Fruit fly (Drosophila melanogaster) whole organism, prepupa: ENCODE results near the gene Cubn2.

Experiments used
- Blimp-1 ChIP-seq: fragments of 200-800 bp; sonication (Bioruptor generic); optimal IDR thresholded peaks from 3 replicates; lab custom pipeline; 2017; ENCODE audit warnings: missing biosample characterization, missing genetic modification characterization, mild to moderate bottlenecking, moderate library complexity, missing genetic modification reagents
- CG10669 ChIP-seq: fragments of 200-800 bp; sonication (Bioruptor generic); optimal IDR thresholded peaks from 3 replicates; lab custom pipeline; 2018; ENCODE audit warnings: missing biosample characterization, mild to moderate bottlenecking, missing genetic modification characterization, moderate library complexity
- CG11294 ChIP-seq: fragments of 200-800 bp; sonication (Bioruptor generic); IDR thresholded peaks from 2 replicates; pipeline ENCODE4 v1.3.6; 2022; ENCODE audit warnings: missing biosample characterization, missing genetic modification characterization
- CG11762 ChIP-seq: fragments of 200-800 bp; sonication (Bioruptor generic); optimal IDR thresholded peaks from 3 replicates; lab custom pipeline; 2016; ENCODE audit warnings: missing biosample characterization, missing genetic modification characterization; ENCODE audit not compliant: insufficient read depth
- CG11902 ChIP-seq: fragments of 200-800 bp; sonication (Bioruptor generic); optimal IDR thresholded peaks from 3 replicates; lab custom pipeline; 2016; ENCODE audit warnings: missing biosample characterization, missing genetic modification characterization
- CG16779 ChIP-seq: fragments of 200-800 bp; sonication (Bioruptor generic); optimal IDR thresholded peaks from 3 replicates; lab custom pipeline; 2017; ENCODE audit warnings: missing biosample characterization, mild to moderate bottlenecking, missing genetic modification characterization
- CG3032 ChIP-seq: fragments of 200-800 bp; optimal IDR thresholded peaks from 2 replicates; lab custom pipeline; 2019; ENCODE audit warnings: missing biosample characterization, mild to moderate bottlenecking, missing genetic modification characterization, moderate library complexity
- CG3919 ChIP-seq: fragments of 200-800 bp; sonication (Bioruptor generic); optimal IDR thresholded peaks from 3 replicates; lab custom pipeline; 2016; ENCODE audit warnings: missing biosample characterization, missing genetic modification characterization
- CG6163 ChIP-seq: fragments of 200-800 bp; sonication (Bioruptor generic); IDR thresholded peaks from 3 replicates; pipeline ENCODE4 v1.3.6; 2022; ENCODE audit warnings: missing biosample characterization, missing genetic modification characterization
- CG6276 ChIP-seq: fragments of 200-800 bp; sonication (Bioruptor generic); optimal IDR thresholded peaks from 2 replicates; lab custom pipeline; 2017; ENCODE audit warnings: missing biosample characterization, mild to moderate bottlenecking, missing genetic modification characterization
- CG6808 ChIP-seq: fragments of 200-800 bp; sonication (Bioruptor generic); optimal IDR thresholded peaks from 3 replicates; lab custom pipeline; 2017; ENCODE audit warnings: missing biosample characterization, missing genetic modification characterization, mild to moderate bottlenecking, moderate library complexity, missing genetic modification reagents
- CG8119 ChIP-seq: fragments of 200-800 bp; sonication (Bioruptor generic); IDR thresholded peaks from 3 replicates; pipeline ENCODE4 v1.3.6; 2022; ENCODE audit warnings: missing biosample characterization, missing genetic modification characterization
- CG8632 ChIP-seq: fragments of 200-800 bp; sonication (Bioruptor generic); optimal IDR thresholded peaks from 3 replicates; lab custom pipeline; 2016; ENCODE audit warnings: missing biosample characterization, missing genetic modification characterization
- CG9139 ChIP-seq: fragments of 200-800 bp; sonication (Bioruptor generic); optimal IDR thresholded peaks from 3 replicates; lab custom pipeline; 2017; ENCODE audit warnings: missing biosample characterization, mild to moderate bottlenecking, missing genetic modification characterization
- Eip75B ChIP-seq: fragments of 200-800 bp; sonication (Bioruptor generic); optimal IDR thresholded peaks from 3 replicates; lab custom pipeline; 2016; ENCODE audit warnings: missing biosample characterization, missing genetic modification characterization
- Eip78C ChIP-seq: fragments of 200-800 bp; sonication (Bioruptor generic); peaks from one replicate; lab custom pipeline; 2016; ENCODE audit warnings: missing biosample characterization, missing genetic modification characterization
- Eip93F ChIP-seq: fragments of 200-800 bp; sonication (Bioruptor generic); optimal IDR thresholded peaks from 2 replicates; lab custom pipeline; 2016; ENCODE audit warnings: missing biosample characterization, mild to moderate bottlenecking, missing genetic modification characterization
- Ets96B ChIP-seq: fragments of 200-800 bp; optimal IDR thresholded peaks from 2 replicates; lab custom pipeline; 2019; ENCODE audit warnings: missing biosample characterization, mild to moderate bottlenecking, missing genetic modification characterization, moderate library complexity
- Gug ChIP-seq: fragments of 200-800 bp; sonication (Bioruptor generic); IDR thresholded peaks from 2 replicates; pipeline ENCODE4 v1.3.6; 2022; ENCODE audit warnings: missing biosample characterization, missing genetic modification characterization
- Smox ChIP-seq: fragments of 200-800 bp; sonication (Bioruptor generic); optimal IDR thresholded peaks from 3 replicates; lab custom pipeline; 2016; ENCODE audit warnings: missing biosample characterization, missing genetic modification characterization
- Sox14 ChIP-seq: fragments of 200-800 bp; sonication (Bioruptor generic); optimal IDR thresholded peaks from 3 replicates; lab custom pipeline; 2016; ENCODE audit warnings: missing biosample characterization, missing genetic modification characterization
- achi ChIP-seq: fragments of 200-800 bp; sonication (Bioruptor generic); optimal IDR thresholded peaks from 3 replicates; lab custom pipeline; 2016; ENCODE audit warnings: missing biosample characterization, missing genetic modification characterization
- acj6 ChIP-seq: fragments of 200-800 bp; sonication (Bioruptor generic); optimal IDR thresholded peaks from 3 replicates; lab custom pipeline; 2016; ENCODE audit warnings: missing biosample characterization, missing genetic modification characterization
- dac ChIP-seq: fragments of 200-800 bp; sonication (Bioruptor generic); optimal IDR thresholded peaks from 2 replicates; lab custom pipeline; 2017; ENCODE audit warnings: missing biosample characterization, mild to moderate bottlenecking, missing genetic modification characterization
- dsx ChIP-seq: fragments of 200-800 bp; optimal IDR thresholded peaks from 3 replicates; lab custom pipeline; 2019; ENCODE audit warnings: missing biosample characterization, mild to moderate bottlenecking, missing genetic modification characterization, moderate library complexity; ENCODE audit not compliant: poor library complexity, severe bottlenecking
- eg ChIP-seq: fragments of 200-800 bp; sonication (Bioruptor generic); IDR thresholded peaks from 3 replicates; pipeline ENCODE4 v1.3.6; 2022; ENCODE audit warnings: missing biosample characterization, missing genetic modification characterization
- esn ChIP-seq: fragments of 200-800 bp; sonication (Bioruptor generic); optimal IDR thresholded peaks from 2 replicates; lab custom pipeline; 2016; ENCODE audit warnings: missing biosample characterization, mild to moderate bottlenecking, missing genetic modification characterization, moderate library complexity
- fd85E ChIP-seq: fragments of 200-800 bp; sonication (Bioruptor generic); optimal IDR thresholded peaks from 3 replicates; lab custom pipeline; 2016; ENCODE audit warnings: missing biosample characterization, missing genetic modification characterization
- fkh ChIP-seq: fragments of 200-800 bp; sonication (Bioruptor generic); optimal IDR thresholded peaks from 3 replicates; lab custom pipeline; 2017; ENCODE audit warnings: missing biosample characterization, mild to moderate bottlenecking, missing genetic modification characterization, moderate library complexity
- net ChIP-seq: fragments of 200-800 bp; sonication (Bioruptor generic); optimal IDR thresholded peaks from 3 replicates; lab custom pipeline; 2016; ENCODE audit warnings: missing biosample characterization, missing genetic modification characterization
- pdm3 ChIP-seq: fragments of 200-800 bp; sonication (Bioruptor generic); optimal IDR thresholded peaks from 3 replicates; lab custom pipeline; 2016; ENCODE audit warnings: missing biosample characterization, missing genetic modification characterization
- salr ChIP-seq, 2 experiments: fragments of 200-800 bp; sonication (Bioruptor generic); optimal IDR thresholded peaks; 3 replicates each; lab custom pipeline; 2016 to 2018; ENCODE audit warnings: missing biosample characterization in 2 of 2, missing genetic modification characterization in 2 of 2, mild to moderate bottlenecking in 1 of 2
- ss ChIP-seq, 2 experiments: fragments of 200-800 bp; sonication (Bioruptor generic); optimal IDR thresholded peaks; 2 replicates in 1 of 2; 3 replicates in 1 of 2; lab custom pipeline; 2017 to 2018; ENCODE audit warnings: mild to moderate bottlenecking in 2 of 2, missing biosample characterization in 2 of 2, missing genetic modification characterization in 2 of 2, moderate library complexity in 1 of 2
- svp ChIP-seq: fragments of 200-800 bp; sonication (Bioruptor generic); peaks from one replicate; lab custom pipeline; 2016; ENCODE audit warnings: missing biosample characterization, missing genetic modification characterization
- topi ChIP-seq: fragments of 200-800 bp; sonication (Bioruptor generic); optimal IDR thresholded peaks from 3 replicates; lab custom pipeline; 2016; ENCODE audit warnings: missing biosample characterization, missing genetic modification characterization
- vri ChIP-seq: fragments of 200-800 bp; sonication (Bioruptor generic); optimal IDR thresholded peaks from 3 replicates; lab custom pipeline; 2016; ENCODE audit warnings: missing biosample characterization, mild to moderate bottlenecking, missing genetic modification characterization

Gene Cubn2

dm6 chr3L:11819639-11820456, 5.3 kb upstream of the Cubn2 start (continued):
- peak; percentile 57 for TF ChIP-seq CG6808 (GFP tag; lab: Kevin White, UChicago)
- TF ChIP-seq CG8119: peak; percentile 27; the same call in 2 of the 3 replicates
- TF ChIP-seq dac: no peak
- peak; percentile 61; the same call in 2 of the 3 replicates for TF ChIP-seq eg (GFP tag; lab: Robert Waterston, UW)
- no peak for TF ChIP-seq CG16779 (tag; lab: Kevin White, UChicago)
- TF ChIP-seq fd85E (GFP tag; lab: Kevin White, UChicago): peak; percentile 30
- TF ChIP-seq Smox: peak; percentile 40
- TF ChIP-seq acj6 (GFP tag; lab: Kevin White, UChicago): peak; percentile 24
- TF ChIP-seq CG9139 (GFP tag; lab: Kevin White, UChicago): no peak
- TF ChIP-seq CG3919: no peak

dm6 chr3L:11816641-11817040, 2.1 kb upstream of the Cubn2 start:
- TF ChIP-seq salr (GFP tag; optimal IDR thresholded peaks at IDR 0.05; lab: Kevin White, UChicago) (no peak), esn (GFP tag; lab: Kevin White, UChicago) (no peak), Sox14 (GFP tag; lab: Kevin White, UChicago) (no peak), CG11902 (no peak), CG11294 (no peak), CG11762 (GFP tag; lab: Kevin White, UChicago) (no peak)
- TF ChIP-seq, all 60 proteins: peak for 0

DNA sequence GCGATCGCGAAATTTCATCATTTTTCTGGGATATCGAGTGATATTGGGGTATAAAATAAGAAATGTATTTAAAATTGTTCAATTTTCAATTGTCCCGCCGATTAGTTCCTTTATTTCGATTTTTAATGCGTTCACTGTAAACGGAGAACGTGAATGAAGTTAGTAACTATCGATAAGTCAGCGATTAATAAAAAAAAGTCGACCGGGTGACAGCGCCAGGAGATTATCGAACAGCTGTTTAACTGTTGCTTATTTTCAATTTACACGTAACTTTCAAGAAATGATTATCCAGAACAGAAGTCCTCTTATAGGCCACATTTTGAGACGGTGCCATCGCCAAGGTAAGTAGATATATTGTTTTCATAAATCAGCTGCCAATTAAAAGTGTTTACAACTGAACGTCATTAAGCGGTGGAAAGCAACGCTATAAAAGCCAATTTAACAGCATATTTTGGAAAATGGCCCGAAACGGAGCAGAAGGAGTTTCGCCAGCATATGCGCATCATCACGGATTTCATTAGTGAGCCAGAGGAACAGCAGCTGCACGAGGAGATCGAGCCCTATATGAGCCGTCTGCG, 754 bp upstream of the Cubn2 start, which contains the start of gene CG14130:
CG14130 (plus strand) TSS at position 225 of the 578 bp plus-strand sequence.
- no peak for TF ChIP-seq Ets96B (tag; lab: Kevin White, UChicago)
- TF ChIP-seq CG3032 (tag; lab: Kevin White, UChicago): no peak
- no peak for TF ChIP-seq Eip78C (GFP tag; lab: Kevin White, UChicago)
- no peak for TF ChIP-seq Eip93F (GFP tag; lab: Kevin White, UChicago)
- TF ChIP-seq dsx: no peak
- TF ChIP-seq CG6276 (GFP tag; lab: Kevin White, UChicago): no peak
- TF ChIP-seq achi (GFP tag; lab: Kevin White, UChicago): peak; percentile 71
- TF ChIP-seq CG8119: no peak

dm6 chr3L:11801622-11802021, 12.9 kb downstream of the Cubn2 start:
- no peak for TF ChIP-seq pdm3
- no peak for TF ChIP-seq vri (GFP tag; lab: Kevin White, UChicago)
- no peak for TF ChIP-seq CG3032 (tag; lab: Kevin White, UChicago)
- no peak for TF ChIP-seq CG11762 (GFP tag; lab: Kevin White, UChicago)
- TF ChIP-seq CG8632 (GFP tag; lab: Kevin White, UChicago): no peak
- no peak for TF ChIP-seq CG6163
- no peak for TF ChIP-seq Blimp-1 (GFP tag; lab: Kevin White, UChicago)
- TF ChIP-seq CG10669: no peak
- TF ChIP-seq ss (GFP tag; optimal IDR thresholded peaks at IDR 0.05; lab: Kevin White, UChicago): no peak
- TF ChIP-seq CG11294: no peak
- TF ChIP-seq Eip78C (GFP tag; lab: Kevin White, UChicago): no peak

DNA sequence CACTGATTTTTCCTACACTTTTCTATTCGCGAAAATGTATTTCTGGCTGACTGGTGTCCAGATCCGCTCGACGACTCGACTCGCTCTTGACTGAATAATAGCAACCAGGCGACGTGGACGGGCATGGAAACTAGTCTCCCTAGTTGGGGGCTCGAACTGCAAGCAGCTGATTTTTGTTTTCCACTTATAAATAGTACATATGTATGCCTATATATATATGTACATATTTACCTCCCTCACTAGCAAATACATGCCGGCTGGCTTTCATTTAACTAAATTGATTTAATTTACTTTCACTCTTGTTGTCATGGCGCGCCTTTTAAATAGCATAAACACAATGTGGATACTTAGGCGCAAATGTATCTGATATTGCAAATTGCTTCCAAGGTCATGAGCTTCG, 13.8 kb downstream of the Cubn2 start, which contains the start of gene Gcat:
Gcat (minus strand) TSS at position 101 of the 400 bp plus-strand sequence.
- TF ChIP-seq Gug (GFP tag; lab: Robert Waterston, UW): no peak
- no peak for TF ChIP-seq fkh (GFP tag; lab: Kevin White, UChicago)
- TF ChIP-seq dsx: no peak
- no peak for TF ChIP-seq Eip75B (GFP tag; lab: Kevin White, UChicago)
- TF ChIP-seq topi (GFP tag; lab: Kevin White, UChicago): no peak
- TF ChIP-seq svp (GFP tag; lab: Kevin White, UChicago): no peak
- no peak for TF ChIP-seq net (GFP tag; lab: Kevin White, UChicago)
- TF ChIP-seq CG6276 (GFP tag; lab: Kevin White, UChicago): no peak
- TF ChIP-seq pdm3: no peak
- TF ChIP-seq CG11902: no peak
- no peak for TF ChIP-seq CG3919
- TF ChIP-seq Ets96B (tag; lab: Kevin White, UChicago): no peak
- TF ChIP-seq CG9139 (GFP tag; lab: Kevin White, UChicago): no peak
- TF ChIP-seq acj6 (GFP tag; lab: Kevin White, UChicago): no peak
